Worm (Caenorhabditis elegans) whole organism, L1 larva: ENCODE measurements around the gene mev-1.

Source experiments
- alr-1 ChIP-seq: fragments of 200-800 bp; sonication (Bioruptor generic); optimal IDR thresholded peaks from 2 replicates; lab custom pipeline; 2018; ENCODE audit warnings: borderline replicate concordance, mild to moderate bottlenecking, missing genetic modification characterization, missing compliant biosample characterization
- aly-2 ChIP-seq: fragments of 150-350 bp; optimal IDR thresholded peaks from 2 replicates; lab custom pipeline; 2014; ENCODE audit warnings: missing biosample characterization, missing genetic modification characterization
- ama-1 ChIP-seq: fragments of 150-350 bp; optimal IDR thresholded peaks from 2 replicates; lab custom pipeline; 2014
- ceh-90 ChIP-seq: sonication (generic microtip); optimal IDR thresholded peaks from 2 replicates; lab custom pipeline; 2016; ENCODE audit warnings: missing genetic modification characterization, missing compliant biosample characterization
- dpl-1 ChIP-seq, 3 experiments: fragments of 150-350 bp in 2 of 3; sonication (generic microtip) in 1 of 3; optimal IDR thresholded peaks; 2 replicates each; lab custom pipeline; 2014 to 2017; ENCODE audit warnings: missing biosample characterization in 3 of 3, missing genetic modification characterization in 3 of 3, missing genetic modification reagents in 3 of 3
- efl-1 ChIP-seq, 4 experiments: fragments of 150-350 bp; optimal IDR thresholded peaks in 3 of 4; peaks in 1 of 4; 1 replicate in 1 of 4; 2 replicates in 3 of 4; lab custom pipeline; 2014; ENCODE audit warnings: missing biosample characterization in 2 of 4, missing genetic modification characterization in 2 of 4, missing genetic modification reagents in 2 of 4
- egl-13 ChIP-seq: sonication (generic microtip); optimal IDR thresholded peaks from 2 replicates; lab custom pipeline; 2016; ENCODE audit warnings: missing genotype, missing genetic modification reagents, missing genetic modification characterization, missing compliant biosample characterization
- fkh-4 ChIP-seq: sonication (generic microtip); optimal IDR thresholded peaks from 2 replicates; lab custom pipeline; 2016; ENCODE audit warnings: missing compliant biosample characterization, missing genetic modification characterization, borderline replicate concordance
- fkh-8 ChIP-seq: sonication (generic microtip); optimal IDR thresholded peaks from 2 replicates; lab custom pipeline; 2016; ENCODE audit warnings: mild to moderate bottlenecking, missing genetic modification characterization, missing compliant biosample characterization
- grh-1 ChIP-seq: fragments of 200-800 bp; sonication (Bioruptor generic); IDR thresholded peaks from 2 replicates; pipeline ENCODE4 v1.3.6; 2022; ENCODE audit warnings: missing genetic modification reagents, missing genetic modification characterization, missing compliant biosample characterization
- irx-1 ChIP-seq: sonication (generic microtip); optimal IDR thresholded peaks from 2 replicates; lab custom pipeline; 2016; ENCODE audit warnings: missing genetic modification characterization, missing compliant biosample characterization
- isw-1 ChIP-seq: fragments of 200-800 bp; sonication (Bioruptor generic); IDR thresholded peaks from 2 replicates; pipeline ENCODE4 v1.3.6; 2022; ENCODE audit warnings: missing genetic modification characterization, missing compliant biosample characterization
- jun-1 ChIP-seq: fragments of 150-350 bp; optimal IDR thresholded peaks from 2 replicates; lab custom pipeline; 2014; ENCODE audit warnings: missing biosample characterization, missing genetic modification reagents, missing genetic modification characterization
- lin-13 ChIP-seq: fragments of 150-350 bp; optimal IDR thresholded peaks from 2 replicates; lab custom pipeline; 2014; ENCODE audit warnings: missing biosample characterization, missing genetic modification reagents, missing genetic modification characterization
- lsy-2 ChIP-seq, 2 experiments: fragments of 150-350 bp; optimal IDR thresholded peaks; 2 replicates each; lab custom pipeline; 2014; ENCODE audit warnings: missing biosample characterization in 2 of 2, missing genetic modification characterization in 2 of 2
- mab-9 ChIP-seq: fragments of 200-800 bp; sonication (Bioruptor generic); IDR thresholded peaks from 2 replicates; pipeline ENCODE4 v1.3.6; 2022; ENCODE audit warnings: missing genetic modification reagents, missing genetic modification characterization, missing compliant biosample characterization
- mdl-1 ChIP-seq, 2 experiments: fragments of 150-350 bp; optimal IDR thresholded peaks; 2 replicates each; lab custom pipeline; 2014 to 2017; ENCODE audit warnings: missing biosample characterization in 2 of 2, missing genetic modification characterization in 2 of 2, inconsistent platforms in 1 of 2
- nhr-12 ChIP-seq: sonication (generic microtip); optimal IDR thresholded peaks from 2 replicates; lab custom pipeline; 2017; ENCODE audit warnings: missing biosample characterization, missing genetic modification characterization
- nhr-19 ChIP-seq: fragments of 200-800 bp; sonication (Bioruptor generic); conservative IDR thresholded peaks from 2 replicates; pipeline ENCODE4 v1.3.6; 2022; ENCODE audit warnings: missing genetic modification characterization, missing compliant biosample characterization
- nhr-84 ChIP-seq: sonication (generic microtip); optimal IDR thresholded peaks from 2 replicates; lab custom pipeline; 2017; ENCODE audit warnings: missing biosample characterization, missing genetic modification characterization
- nhr-85 ChIP-seq: sonication (generic microtip); peaks from one replicate; lab custom pipeline; 2016; ENCODE audit warnings: missing genetic modification characterization, inconsistent platforms, missing compliant biosample characterization
- nhr-90 ChIP-seq: sonication (generic microtip); optimal IDR thresholded peaks from 2 replicates; lab custom pipeline; 2016; ENCODE audit warnings: mild to moderate bottlenecking, missing genetic modification characterization, missing compliant biosample characterization; ENCODE audit not compliant: poor library complexity
- rnt-1 ChIP-seq: sonication (generic microtip); optimal IDR thresholded peaks from 2 replicates; lab custom pipeline; 2016; ENCODE audit warnings: mild to moderate bottlenecking, missing genetic modification characterization, moderate library complexity, missing compliant biosample characterization
- snpc-4 ChIP-seq: fragments of 150-350 bp; optimal IDR thresholded peaks from 2 replicates; lab custom pipeline; 2014; ENCODE audit warnings: missing biosample characterization, missing genetic modification characterization
- sox-4 ChIP-seq: sonication (generic microtip); optimal IDR thresholded peaks from 2 replicates; lab custom pipeline; 2016; ENCODE audit warnings: missing genetic modification characterization, missing compliant biosample characterization
- sup-37 ChIP-seq: fragments of 200-800 bp; sonication (Bioruptor generic); optimal IDR thresholded peaks from 2 replicates; lab custom pipeline; 2018; ENCODE audit warnings: mild to moderate bottlenecking, missing genetic modification characterization, missing compliant biosample characterization
- swsn-7 ChIP-seq: sonication (generic microtip); optimal IDR thresholded peaks from 2 replicates; lab custom pipeline; 2016; ENCODE audit warnings: missing genetic modification characterization, missing compliant biosample characterization
- tbx-2 ChIP-seq: sonication (generic microtip); optimal IDR thresholded peaks from 2 replicates; lab custom pipeline; 2016; ENCODE audit warnings: missing genetic modification characterization, missing compliant biosample characterization
- unc-30 ChIP-seq: sonication (generic microtip); optimal IDR thresholded peaks from 2 replicates; lab custom pipeline; 2017; ENCODE audit warnings: missing biosample characterization, missing genetic modification characterization
- unc-62 ChIP-seq: fragments of 150-350 bp; optimal IDR thresholded peaks from 2 replicates; lab custom pipeline; 2014; ENCODE audit warnings: missing biosample characterization, missing genetic modification reagents, missing genetic modification characterization
- unc-86 ChIP-seq: sonication (generic microtip); optimal IDR thresholded peaks from 2 replicates; lab custom pipeline; 2016; ENCODE audit warnings: missing genetic modification characterization, missing compliant biosample characterization
- zip-4 ChIP-seq: fragments of 200-800 bp; sonication (Bioruptor generic); optimal IDR thresholded peaks from 2 replicates; lab custom pipeline; 2018; ENCODE audit warnings: mild to moderate bottlenecking, missing genetic modification characterization, moderate library complexity, missing compliant biosample characterization
- ztf-11 ChIP-seq, 2 experiments: sonication (generic microtip); optimal IDR thresholded peaks; 2 replicates each; lab custom pipeline; 2016 to 2017; ENCODE audit warnings: missing genetic modification characterization in 2 of 2, missing biosample characterization in 1 of 2, missing compliant biosample characterization in 1 of 2
- ztf-4 ChIP-seq: fragments of 150-350 bp; optimal IDR thresholded peaks from 2 replicates; lab custom pipeline; 2014; ENCODE audit warnings: missing biosample characterization, missing genetic modification characterization

The mev-1 gene

ce11 chrIII:10341758-10342157, 7.7 kb downstream of the mev-1 start, which contains the start of gene tbx-9:
TSS of gene tbx-9 (minus strand) at chrIII:10341858.
- no peak for TF ChIP-seq aly-2 (tag; lab: Kevin White, UChicago)
- TF ChIP-seq zip-4: no peak
- TF ChIP-seq unc-30 (tag; lab: Kevin White, UChicago): no peak
- TF ChIP-seq tbx-2 (tag; lab: Kevin White, UChicago): no peak
- TF ChIP-seq jun-1 (tag; lab: Kevin White, UChicago): no peak
- no peak for TF ChIP-seq dpl-1 (GFP tag; optimal IDR thresholded peaks at IDR 0.05; lab: Kevin White, UChicago)
- TF ChIP-seq ceh-90 (tag; lab: Kevin White, UChicago): no peak
- TF ChIP-seq fkh-4 (tag; lab: Kevin White, UChicago): no peak
- TF ChIP-seq ztf-11 (tag; optimal IDR thresholded peaks at IDR 0.05; lab: Kevin White, UChicago): no peak
- no peak for TF ChIP-seq rnt-1 (tag; lab: Kevin White, UChicago)
- TF ChIP-seq egl-13 (tag; lab: Kevin White, UChicago): no peak
- TF ChIP-seq, all 84 proteins: peak for 0

ce11 chrIII:10344762-10345161, 10.7 kb downstream of the mev-1 start:
- TF ChIP-seq efl-1 (optimal IDR thresholded peaks at IDR 0.05; lab: Kevin White, UChicago) (no peak), efl-1 (GFP tag; optimal IDR thresholded peaks at IDR 0.05 in 1 of 2; lab: Kevin White, UChicago) (peak in 1 of 2 experiments; percentile 20), nhr-85 (tag; lab: Kevin White, UChicago) (peak; percentile 36), nhr-84 (tag; lab: Kevin White, UChicago) (no peak), ztf-4 (tag; lab: Kevin White, UChicago) (no peak)
- TF ChIP-seq, all 84 proteins: peak for 2

DNA sequence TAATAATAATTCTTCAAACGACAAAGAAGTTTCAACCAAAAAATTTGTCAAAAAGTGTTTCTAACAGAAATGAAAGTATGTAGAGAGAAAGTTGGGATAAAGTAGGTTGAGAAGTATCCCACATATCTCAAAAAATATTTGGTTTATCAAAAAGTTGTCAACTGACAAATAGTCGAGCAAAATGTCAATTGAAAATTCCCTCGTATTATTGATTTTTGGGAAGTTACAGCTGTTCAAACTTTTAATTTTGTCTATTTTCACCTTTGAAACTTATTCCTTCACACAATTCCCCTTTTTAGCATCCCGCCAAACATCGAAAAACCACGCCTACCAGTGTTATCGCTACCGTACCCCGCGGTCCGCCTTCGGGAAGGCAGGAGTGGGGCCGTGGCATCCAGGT, 13.0 kb downstream of the mev-1 start, which contains the start of gene tbx-8:
Gene tbx-8 (plus strand): TSS at position 301 of the 400 bp plus-strand sequence.
- TF ChIP-seq isw-1 (GFP tag; lab: Robert Waterston, UW) (no peak), mab-9 (GFP tag; lab: Robert Waterston, UW) (no peak), nhr-12 (tag; lab: Kevin White, UChicago) (no peak), unc-86 (tag; lab: Kevin White, UChicago) (no peak), nhr-90 (tag; lab: Kevin White, UChicago) (no peak), swsn-7 (tag; lab: Kevin White, UChicago) (no peak), lsy-2 (tag; optimal IDR thresholded peaks at IDR 0.05; lab: Kevin White, UChicago) (no peak), mdl-1 (tag; optimal IDR thresholded peaks at IDR 0.05; lab: Kevin White, UChicago) (no peak), sox-4 (tag; lab: Kevin White, UChicago) (no peak), unc-30 (tag; lab: Kevin White, UChicago) (no peak), sup-37 (GFP tag; lab: Kevin White, UChicago) (no peak), snpc-4 (tag; lab: Kevin White, UChicago) (no peak), alr-1 (tag; lab: Kevin White, UChicago) (no peak), ceh-90 (tag; lab: Kevin White, UChicago) (no peak), irx-1 (tag; lab: Kevin White, UChicago) (no peak), rnt-1 (tag; lab: Kevin White, UChicago) (no peak), ztf-4 (tag; lab: Kevin White, UChicago) (no peak), nhr-19 (GFP tag; lab: Robert Waterston, UW) (no peak), aly-2 (tag; lab: Kevin White, UChicago) (no peak)

ce11 chrIII:10351595-10352207, 17.6 kb downstream of the mev-1 start, which contains the start of gene T07C4.3:
TSS of gene T07C4.3 (plus strand) at chrIII:10352157.
- TF ChIP-seq grh-1 (GFP tag; lab: Robert Waterston, UW) (no peak), fkh-8 (no peak), nhr-19 (GFP tag; lab: Robert Waterston, UW) (no peak), ama-1 (lab: Kevin White, UChicago) (no peak), lin-13 (no peak), unc-62 (GFP tag; lab: Kevin White, UChicago) (no peak)
- TF ChIP-seq, all 84 proteins: peak for 0
